Worm (Caenorhabditis elegans): Measurements from ENCODE around the gene sqt-3.

The sqt-3 gene

ce11 chrV:12353505-12353904 is 960 bp downstream of the sqt-3 start (continued):
- TF ChIP-seq dsc-1 (tag; optimal IDR thresholded peaks at IDR 0.05) (no peak), elt-3 (tag; optimal IDR thresholded peaks at IDR 0.05) (no peak), egl-13 (tag; optimal IDR thresholded peaks at IDR 0.05) (no peak), swsn-7 (tag; optimal IDR thresholded peaks at IDR 0.05) (no peak), fos-1 (tag; optimal IDR thresholded peaks at IDR 0.05) (no peak), lin-39 (tag; optimal IDR thresholded peaks at IDR 0.05) (no peak), sox-4 (tag; optimal IDR thresholded peaks at IDR 0.05) (no peak), skn-1 (tag; optimal IDR thresholded peaks at IDR 0.05) (no peak)

ce11 chrV:12354193-12354830 is 1.8 kb downstream of the sqt-3 start:
- TF ChIP-seq ets-5 (GFP tag; IDR thresholded peaks at IDR 0.05) (no peak), nhr-84 (tag; optimal IDR thresholded peaks at IDR 0.05) (no peak), pqm-1 (tag; optimal IDR thresholded peaks at IDR 0.05) (no peak), ama-1 (optimal IDR thresholded peaks at IDR 0.05) (peak; percentile 36), zip-4 (GFP tag; optimal IDR thresholded peaks at IDR 0.05) (no peak), mdl-1 (tag; optimal IDR thresholded peaks at IDR 0.05) (no peak), ceh-88 (GFP tag; IDR thresholded peaks at IDR 0.05) (no peak), unc-30 (tag; optimal IDR thresholded peaks at IDR 0.05) (no peak), efl-1 (optimal IDR thresholded peaks at IDR 0.05) (no peak), efl-1 (GFP tag; optimal IDR thresholded peaks at IDR 0.05 in 1 of 2) (peak in 1 of 2 experiments; percentile 11), lir-3 (tag; optimal IDR thresholded peaks at IDR 0.05; ENCODE audit: poor library complexity) (no peak), blmp-1 (tag; optimal IDR thresholded peaks at IDR 0.05) (peak; percentile 82), sptf-1 (tag; optimal IDR thresholded peaks at IDR 0.05) (no peak)

ce11 chrV:12357632-12358031 is 5.1 kb downstream of the sqt-3 start:
- TF ChIP-seq blmp-1 (tag; optimal IDR thresholded peaks at IDR 0.05) (peak; percentile 98), skn-1 (tag; optimal IDR thresholded peaks at IDR 0.05) (no peak)

- peak; percentile 27 for TF ChIP-seq nhr-85 (tag)
- no peak for TF ChIP-seq dsc-1 (tag; optimal IDR thresholded peaks at IDR 0.05)
These were observed 5.8 kb downstream of the sqt-3 start, which contains the start of gene F23H12.5 for ce11 chrV:12358347-12358746. TSS of gene F23H12.5 (plus strand) at chrV:12358647.

ce11 chrV:12361644-12362043 is 9.1 kb downstream of the sqt-3 start, which contains the start of gene fipr-1:
TSS of gene fipr-1 (minus strand) at chrV:12361744.
- TF ChIP-seq dpl-1 (GFP tag; optimal IDR thresholded peaks at IDR 0.05), result no peak

- TF ChIP-seq efl-1 (optimal IDR thresholded peaks at IDR 0.05) (no peak), efl-1 (GFP tag; optimal IDR thresholded peaks at IDR 0.05 in 1 of 2) (peak in 1 of 2 experiments; percentile 90), nhr-85 (tag) (no peak)
These were observed 12.6 kb downstream of the sqt-3 start, which contains the start of gene fipr-2 for ce11 chrV:12365104-12365503. TSS of gene fipr-2 (plus strand) at chrV:12365348.

- TF ChIP-seq elt-3 (tag; optimal IDR thresholded peaks at IDR 0.05), result no peak
- no peak for TF ChIP-seq fkh-8 (tag; optimal IDR thresholded peaks at IDR 0.05)
- no peak for TF ChIP-seq ets-5 (GFP tag; IDR thresholded peaks at IDR 0.05)
- TF ChIP-seq lsy-2 (tag; optimal IDR thresholded peaks at IDR 0.05), result no peak
- no peak for TF ChIP-seq lin-14 (GFP tag; optimal IDR thresholded peaks at IDR 0.05)
- no peak for TF ChIP-seq egl-13 (tag; optimal IDR thresholded peaks at IDR 0.05)
- TF ChIP-seq alr-1 (tag; optimal IDR thresholded peaks at IDR 0.05; ENCODE audit: borderline replicate concordance), result no peak
- no peak for TF ChIP-seq lin-35 (GFP tag; optimal IDR thresholded peaks at IDR 0.05)
- no peak for TF ChIP-seq tbx-2 (tag; optimal IDR thresholded peaks at IDR 0.05)
- no peak for TF ChIP-seq nhr-77 (tag; optimal IDR thresholded peaks at IDR 0.05)
These were observed 16.9 kb downstream of the sqt-3 start, which contains the start of gene gcy-13 for ce11 chrV:12369437-12369836. TSS of gene gcy-13 (minus strand) at chrV:12369537.

Measured in whole organism, L1 larva.